Fruit fly (Drosophila melanogaster): ENCODE measurements around the gene Las.

The Las gene

DNA sequence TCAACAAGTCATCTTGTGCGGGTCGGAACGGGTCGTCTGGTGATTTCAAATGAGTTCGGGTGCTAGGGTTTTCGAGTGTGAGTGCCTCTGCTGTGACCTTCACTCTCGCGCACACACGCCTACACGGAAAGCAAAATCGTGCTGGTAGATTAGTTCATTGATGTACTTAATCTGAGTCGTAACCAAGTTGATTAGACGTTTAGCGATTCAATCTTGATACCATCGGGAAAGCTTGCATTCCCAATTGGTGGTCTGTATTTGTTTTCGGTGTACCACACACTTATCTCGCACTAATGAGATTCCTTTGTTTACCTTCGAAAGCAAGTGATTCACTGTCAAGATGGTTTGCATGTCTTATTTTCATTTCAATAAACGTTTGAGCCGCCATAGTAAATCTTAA lies 43.2 kb downstream of the Las start (continued):
- peak; percentile 25 for TF ChIP-seq CrebB (tag; optimal IDR thresholded peaks at IDR 0.05)
- TF ChIP-seq CG2889 (GFP tag; IDR thresholded peaks at IDR 0.05) = 0 out of 3 replicates have a peak, but pooled peaks have one; percentile 38
- TF ChIP-seq ac (GFP tag; optimal IDR thresholded peaks at IDR 0.05) = no peak
- peak in 1 of 2 experiments; percentile 77 for TF ChIP-seq Hr78 (GFP tag; optimal IDR thresholded peaks at IDR 0.05)
- TF ChIP-seq stc (GFP tag; IDR thresholded peaks at IDR 0.05) = no peak
- TF ChIP-seq cg (GFP tag; optimal IDR thresholded peaks at IDR 0.05) = no peak
- peak; percentile 66 for TF ChIP-seq CG11695 (GFP tag; IDR thresholded peaks at IDR 0.05)
- TF ChIP-seq CG12071 (GFP tag; optimal IDR thresholded peaks at IDR 0.05) = peak; percentile 18
- peak; percentile 51; the same call in 1 of the 3 replicates for TF ChIP-seq tgo (GFP tag; IDR thresholded peaks at IDR 0.05)
- peak; percentile 43 for TF ChIP-seq CG11504 (tag; optimal IDR thresholded peaks at IDR 0.05)
- TF ChIP-seq wor (GFP tag; IDR thresholded peaks at IDR 0.05) = no peak
- TF ChIP-seq CG13775 (GFP tag; optimal IDR thresholded peaks at IDR 0.05) = no peak
- TF ChIP-seq CG18011 (GFP tag; optimal IDR thresholded peaks at IDR 0.05) = no peak
- TF ChIP-seq CG3065 (GFP tag; optimal IDR thresholded peaks at IDR 0.05) = no peak
- no peak for TF ChIP-seq MTF-1 (GFP tag; optimal IDR thresholded peaks at IDR 0.05; ENCODE audit: borderline replicate concordance)
- TF ChIP-seq CG2120 (GFP tag; optimal IDR thresholded peaks at IDR 0.05) = peak; percentile 76
- no peak for TF ChIP-seq Abd-B (GFP tag; optimal IDR thresholded peaks at IDR 0.05)
- peak; percentile 1 for TF ChIP-seq CG5245 (GFP tag; optimal IDR thresholded peaks at IDR 0.05)
- peak; percentile 69 for TF ChIP-seq zf30C (GFP tag; optimal IDR thresholded peaks at IDR 0.05)
- no peak for TF ChIP-seq CG8944 (GFP tag; optimal IDR thresholded peaks at IDR 0.05)
- peak; percentile 10 for TF ChIP-seq CG6813 (GFP tag; optimal IDR thresholded peaks at IDR 0.05)
- TF ChIP-seq vvl (GFP tag; IDR thresholded peaks at IDR 0.05) = peak; percentile 69
- peak; percentile 11 for TF ChIP-seq pnt (GFP tag; optimal IDR thresholded peaks at IDR 0.05)
- no peak for TF ChIP-seq CG7357 (GFP tag; IDR thresholded peaks at IDR 0.05)
- TF ChIP-seq GATAe (GFP tag; conservative IDR thresholded peaks at IDR 0.05) = peak; percentile 58
- peak; percentile 60; the same call in 1 of the 2 replicates for TF ChIP-seq CG14441 (GFP tag; IDR thresholded peaks at IDR 0.05)
- TF ChIP-seq Antp (GFP tag; optimal IDR thresholded peaks at IDR 0.05) = peak; percentile 59
- TF ChIP-seq hkb (optimal IDR thresholded peaks at IDR 0.05) = no peak
- TF ChIP-seq hkb (GFP tag; IDR thresholded peaks at IDR 0.05) = 0 out of 2 replicates have a peak, but pooled peaks have one; percentile 29
- TF ChIP-seq CG9932 (GFP tag; IDR thresholded peaks at IDR 0.05) = peak; percentile 58
- peak; percentile 40 for TF ChIP-seq mam (GFP tag; optimal IDR thresholded peaks at IDR 0.05)
- peak; percentile 31 for TF ChIP-seq CG30403 (GFP tag; optimal IDR thresholded peaks at IDR 0.05)
- TF ChIP-seq CG5953 (GFP tag; IDR thresholded peaks at IDR 0.05) = no peak
- TF ChIP-seq B-H2 (GFP tag; optimal IDR thresholded peaks at IDR 0.05) = no peak
- TF ChIP-seq MBD-R2 (GFP tag; IDR thresholded peaks at IDR 0.05) = no peak
- TF ChIP-seq CG17612 (GFP tag; IDR thresholded peaks at IDR 0.05) = no peak
- TF ChIP-seq CG3407 (GFP tag; optimal IDR thresholded peaks at IDR 0.05) = no peak
- TF ChIP-seq CG4820 (GFP tag; optimal IDR thresholded peaks at IDR 0.05) = no peak
- peak; percentile 16 for TF ChIP-seq CG12236 (GFP tag; optimal IDR thresholded peaks at IDR 0.05)
- TF ChIP-seq crp (GFP tag; optimal IDR thresholded peaks at IDR 0.05) = no peak
- TF ChIP-seq HmgZ (tag; optimal IDR thresholded peaks at IDR 0.05) = peak; percentile 42
- no peak for TF ChIP-seq CG8290 (GFP tag; optimal IDR thresholded peaks at IDR 0.05)
- TF ChIP-seq CG8290 (tag; optimal IDR thresholded peaks at IDR 0.05) = peak in 1 of 2 experiments; percentile 85
- no peak for TF ChIP-seq D (optimal IDR thresholded peaks at IDR 0.05)
- TF ChIP-seq D (GFP tag; optimal IDR thresholded peaks at IDR 0.05) = no peak
- TF ChIP-seq slbo (GFP tag; IDR thresholded peaks at IDR 0.05) = peak; percentile 57
- TF ChIP-seq Doc2 (GFP tag; IDR thresholded peaks at IDR 0.05) = no peak
- 0 out of 2 replicates have a peak, but pooled peaks have one; percentile 19 for TF ChIP-seq sisA (GFP tag; IDR thresholded peaks at IDR 0.05)
- no peak for TF ChIP-seq nom (GFP tag; optimal IDR thresholded peaks at IDR 0.05)
- TF ChIP-seq CG10543 (GFP tag; optimal IDR thresholded peaks at IDR 0.05) = no peak
- TF ChIP-seq CG6254 (GFP tag; optimal IDR thresholded peaks at IDR 0.05) = no peak
- TF ChIP-seq CG34422 (GFP tag; IDR thresholded peaks at IDR 0.05) = peak; percentile 57; the same call in 1 of the 3 replicates

Measured in whole organism, embryonic.